Fruit fly (Drosophila melanogaster) whole organism, pupa: ENCODE data around the gene Socs36E.

Source experiments
- CG10348 ChIP-seq: fragments of 200-800 bp; sonication (Bioruptor generic); IDR thresholded peaks from 2 replicates; pipeline ENCODE4 v1.3.6; 2022; ENCODE audit warnings: missing biosample characterization, missing genetic modification characterization
- CG15710 ChIP-seq: fragments of 200-800 bp; sonication (Bioruptor generic); optimal IDR thresholded peaks from 2 replicates; lab custom pipeline; 2018; ENCODE audit warnings: missing biosample characterization, mild to moderate bottlenecking, missing genetic modification characterization, moderate library complexity
- Ets98B ChIP-seq: fragments of 200-800 bp; sonication (Bioruptor generic); IDR thresholded peaks from 2 replicates; pipeline ENCODE4 v1.3.6; 2022; ENCODE audit warnings: missing biosample characterization, missing genetic modification characterization
- Pif1B ChIP-seq: fragments of 200-800 bp; sonication (Bioruptor generic); optimal IDR thresholded peaks from 3 replicates; lab custom pipeline; 2016; ENCODE audit warnings: missing biosample characterization, missing genetic modification characterization

DNA sequence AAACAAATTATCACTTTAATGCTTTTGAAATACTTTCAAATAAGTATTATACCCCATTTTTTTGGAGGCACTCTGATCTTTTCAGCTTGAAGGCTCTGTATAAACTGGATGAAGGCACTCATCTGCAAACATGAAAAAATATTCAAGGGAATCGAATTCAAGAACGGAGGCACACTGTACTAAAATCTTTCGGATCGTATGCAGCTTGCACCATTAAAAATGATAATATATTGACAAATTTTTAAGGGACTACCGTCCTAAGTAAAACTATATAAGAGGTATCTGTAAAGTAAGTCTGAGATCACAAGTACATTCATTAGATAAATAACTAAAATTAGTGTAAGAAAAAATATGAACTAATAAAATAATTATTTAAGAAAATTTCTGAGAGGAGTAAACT is 39.1 kb downstream of the Socs36E start, which contains the start of gene CG44476:
- TF ChIP-seq Pif1B (GFP tag; lab: Kevin White, UChicago) (no peak), Ets98B (GFP tag; lab: Robert Waterston, UW) (no peak), CG15710 (no peak), CG10348 (no peak)
